Fruit fly (Drosophila melanogaster): ENCODE results near the gene Arl6IP1.
A peak's percentile ranks its signal among the peaks of the same experiment; 100 is the strongest.

Arl6IP1 gene

dm6 chr3R:16677934-16678333 is 34.5 kb downstream of the Arl6IP1 start:
- TF ChIP-seq CG10631 (GFP tag; optimal IDR thresholded peaks at IDR 0.05) (no peak), dsx (GFP tag; optimal IDR thresholded peaks at IDR 0.05; ENCODE audit: poor library complexity, severe bottlenecking) (no peak), Eip78C (GFP tag) (peak; percentile 19)

- TF ChIP-seq esn (GFP tag; optimal IDR thresholded peaks at IDR 0.05), result no peak
- no peak for TF ChIP-seq CG10631 (GFP tag; optimal IDR thresholded peaks at IDR 0.05)
- TF ChIP-seq CG6276 (GFP tag; optimal IDR thresholded peaks at IDR 0.05), result no peak
- no peak for TF ChIP-seq acj6 (GFP tag; optimal IDR thresholded peaks at IDR 0.05)
- no peak for TF ChIP-seq Blimp-1 (GFP tag; optimal IDR thresholded peaks at IDR 0.05)
- no peak for TF ChIP-seq ss (GFP tag; optimal IDR thresholded peaks at IDR 0.05)
- TF ChIP-seq Hr39 (GFP tag; optimal IDR thresholded peaks at IDR 0.05), result no peak
Measured at dm6 chr3R:16682901-16683300, 39.5 kb downstream of the Arl6IP1 start.
